Fruit fly (Drosophila melanogaster): ENCODE results near the gene CG14926.

CG14926 gene

DNA sequence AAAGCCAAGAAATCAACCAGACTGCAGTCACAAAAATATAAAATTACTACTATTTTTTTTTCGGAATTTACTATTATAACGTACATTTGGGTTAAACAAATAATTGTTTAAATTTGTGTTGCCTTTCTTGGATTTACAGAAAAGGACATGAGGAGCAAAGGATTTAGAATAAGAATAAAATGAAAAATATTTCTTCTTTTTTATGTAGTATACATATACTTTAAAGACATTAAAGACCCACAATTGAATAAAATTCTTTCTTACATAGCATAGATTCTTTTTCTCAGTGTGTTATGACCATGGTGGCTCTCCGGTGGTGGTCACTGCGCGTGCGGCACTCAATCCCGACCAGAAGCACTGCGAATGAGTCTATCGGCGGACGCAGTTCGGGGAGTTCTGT lies 23.9 kb downstream of the CG14926 start:
- TF ChIP-seq Ets96B (tag; optimal IDR thresholded peaks at IDR 0.05): no peak
- TF ChIP-seq CG9139 (GFP tag; optimal IDR thresholded peaks at IDR 0.05): no peak
- no peak for TF ChIP-seq OdsH (GFP tag; optimal IDR thresholded peaks at IDR 0.05)
- TF ChIP-seq CG34406 (GFP tag; optimal IDR thresholded peaks at IDR 0.05): no peak
- TF ChIP-seq svp (GFP tag): peak; percentile 41
- no peak for TF ChIP-seq CG10669 (GFP tag; optimal IDR thresholded peaks at IDR 0.05)
- no peak for TF ChIP-seq CG11762 (GFP tag; optimal IDR thresholded peaks at IDR 0.05; ENCODE audit: insufficient read depth)
- no peak for TF ChIP-seq Eip93F (GFP tag; optimal IDR thresholded peaks at IDR 0.05)
- no peak for TF ChIP-seq CG1621 (tag; optimal IDR thresholded peaks at IDR 0.05)
- TF ChIP-seq Lpt (GFP tag; optimal IDR thresholded peaks at IDR 0.05): no peak
- no peak for TF ChIP-seq spab (GFP tag; optimal IDR thresholded peaks at IDR 0.05)
- TF ChIP-seq CG11294 (GFP tag; IDR thresholded peaks at IDR 0.05): no peak
- TF ChIP-seq dsx (GFP tag; optimal IDR thresholded peaks at IDR 0.05; ENCODE audit: poor library complexity, severe bottlenecking): no peak
- TF ChIP-seq ss (GFP tag; optimal IDR thresholded peaks at IDR 0.05): no peak
- TF ChIP-seq CG8632 (GFP tag; optimal IDR thresholded peaks at IDR 0.05): no peak
- TF ChIP-seq CG3032 (tag; optimal IDR thresholded peaks at IDR 0.05): no peak
- TF ChIP-seq vri (GFP tag; optimal IDR thresholded peaks at IDR 0.05): no peak
- no peak for TF ChIP-seq Blimp-1 (GFP tag; optimal IDR thresholded peaks at IDR 0.05)
- no peak for TF ChIP-seq CG7368 (GFP tag; optimal IDR thresholded peaks at IDR 0.05)
- no peak for TF ChIP-seq fd85E (GFP tag; optimal IDR thresholded peaks at IDR 0.05)
- peak; percentile 30 for TF ChIP-seq Hr4 (GFP tag; optimal IDR thresholded peaks at IDR 0.05)
- no peak for TF ChIP-seq acj6 (GFP tag; optimal IDR thresholded peaks at IDR 0.05)
- TF ChIP-seq Met (GFP tag; optimal IDR thresholded peaks at IDR 0.05): no peak
- no peak for TF ChIP-seq fkh (GFP tag; optimal IDR thresholded peaks at IDR 0.05)
- no peak for TF ChIP-seq Hr38 (GFP tag; optimal IDR thresholded peaks at IDR 0.05)
- TF ChIP-seq CG32006 (GFP tag; optimal IDR thresholded peaks at IDR 0.05): peak; percentile 63
- TF ChIP-seq Hr39 (GFP tag; optimal IDR thresholded peaks at IDR 0.05): no peak
- no peak for TF ChIP-seq CG10631 (GFP tag; optimal IDR thresholded peaks at IDR 0.05)
- no peak for TF ChIP-seq dac (GFP tag; optimal IDR thresholded peaks at IDR 0.05)
- no peak for TF ChIP-seq fd59A (GFP tag; optimal IDR thresholded peaks at IDR 0.05)
- TF ChIP-seq Sox14 (GFP tag; optimal IDR thresholded peaks at IDR 0.05): no peak
- TF ChIP-seq esn (GFP tag; optimal IDR thresholded peaks at IDR 0.05): no peak
- no peak for TF ChIP-seq achi (GFP tag; optimal IDR thresholded peaks at IDR 0.05)
- peak; percentile 6 for TF ChIP-seq net (GFP tag; optimal IDR thresholded peaks at IDR 0.05)
- TF ChIP-seq Eip75B (GFP tag; optimal IDR thresholded peaks at IDR 0.05): no peak
- TF ChIP-seq salr (GFP tag; optimal IDR thresholded peaks at IDR 0.05): peak in 1 of 2 experiments; percentile 45
- TF ChIP-seq Eip78C (GFP tag): peak; percentile 23
- TF ChIP-seq CG8119 (GFP tag; IDR thresholded peaks at IDR 0.05): peak; percentile 53; the same call in 2 of the 3 replicates
- no peak for TF ChIP-seq eg (GFP tag; IDR thresholded peaks at IDR 0.05)
- no peak for TF ChIP-seq CG3919 (GFP tag; optimal IDR thresholded peaks at IDR 0.05)
- TF ChIP-seq CG11902 (GFP tag; optimal IDR thresholded peaks at IDR 0.05): no peak
- peak; percentile 57 for TF ChIP-seq CG15336 (GFP tag; IDR thresholded peaks at IDR 0.05)
- no peak for TF ChIP-seq Ets21C (GFP tag; optimal IDR thresholded peaks at IDR 0.05)
- no peak for TF ChIP-seq cyc (GFP tag; optimal IDR thresholded peaks at IDR 0.05)
- TF ChIP-seq Sox15 (GFP tag; optimal IDR thresholded peaks at IDR 0.05): no peak
- TF ChIP-seq CG6808 (GFP tag; optimal IDR thresholded peaks at IDR 0.05): no peak
- no peak for TF ChIP-seq CG31627 (GFP tag; optimal IDR thresholded peaks at IDR 0.05)
- no peak for TF ChIP-seq CG6792 (GFP tag; optimal IDR thresholded peaks at IDR 0.05)
- no peak for TF ChIP-seq CG6163 (GFP tag; IDR thresholded peaks at IDR 0.05)
- no peak for TF ChIP-seq topi (GFP tag; optimal IDR thresholded peaks at IDR 0.05)
- peak; percentile 21 for TF ChIP-seq CG4318 (GFP tag; optimal IDR thresholded peaks at IDR 0.05)
- TF ChIP-seq lz (GFP tag; optimal IDR thresholded peaks at IDR 0.05): no peak
- no peak for TF ChIP-seq CG6276 (GFP tag; optimal IDR thresholded peaks at IDR 0.05)

All from whole organism, prepupa.